Fruit fly (Drosophila melanogaster) whole organism, embryonic: ENCODE data around the gene vas.

Experiments used
- Asciz ChIP-seq: fragments of 200-800 bp; sonication (Bioruptor generic); optimal IDR thresholded peaks from 2 replicates; lab custom pipeline; 2017; ENCODE audit warnings: missing biosample characterization, mild to moderate bottlenecking, missing genetic modification characterization, missing genetic modification reagents
- Atf-2 ChIP-seq: fragments of 200-800 bp; sonication (Bioruptor generic); optimal IDR thresholded peaks from 2 replicates; lab custom pipeline; 2016; ENCODE audit warnings: missing biosample characterization, missing genetic modification characterization
- BEAF-32 ChIP-seq: fragments of 200-800 bp; sonication (Bioruptor generic); optimal IDR thresholded peaks from 3 replicates; lab custom pipeline; 2017; ENCODE audit warnings: missing biosample characterization, missing genetic modification characterization, mild to moderate bottlenecking, moderate library complexity, missing genetic modification reagents
- CG10209 ChIP-seq: fragments of 200-800 bp; sonication (Bioruptor generic); optimal IDR thresholded peaks from 3 replicates; lab custom pipeline; 2017; ENCODE audit warnings: missing biosample characterization, mild to moderate bottlenecking, missing genetic modification characterization, missing genetic modification reagents
- CG10267 ChIP-seq: fragments of 200-800 bp; sonication (Bioruptor generic); optimal IDR thresholded peaks from 2 replicates; lab custom pipeline; 2018; ENCODE audit warnings: missing biosample characterization, mild to moderate bottlenecking, missing genetic modification characterization, moderate library complexity
- CG11696 ChIP-seq: fragments of 200-800 bp; sonication (Bioruptor generic); IDR thresholded peaks from 2 replicates; pipeline ENCODE4 v1.3.6; 2022; ENCODE audit warnings: missing biosample characterization, missing genetic modification characterization
- CG12155 ChIP-seq: fragments of 200-800 bp; sonication (Bioruptor generic); optimal IDR thresholded peaks from 3 replicates; lab custom pipeline; 2016; ENCODE audit warnings: missing biosample characterization, missing genetic modification characterization
- CG13894 ChIP-seq: fragments of 200-800 bp; sonication (Bioruptor generic); optimal IDR thresholded peaks from 3 replicates; lab custom pipeline; 2018; ENCODE audit warnings: missing biosample characterization, mild to moderate bottlenecking, missing genetic modification characterization, moderate library complexity
- CG16863 ChIP-seq: fragments of 200-800 bp; sonication (Bioruptor generic); optimal IDR thresholded peaks from 3 replicates; lab custom pipeline; 2016; ENCODE audit warnings: missing biosample characterization, missing genetic modification characterization
- CG17568 ChIP-seq: fragments of 200-800 bp; sonication (Bioruptor generic); optimal IDR thresholded peaks from 2 replicates; lab custom pipeline; 2018; ENCODE audit warnings: missing biosample characterization, mild to moderate bottlenecking, missing genetic modification characterization, moderate library complexity
- CG18599 ChIP-seq: fragments of 200-800 bp; sonication (Bioruptor generic); optimal IDR thresholded peaks from 3 replicates; lab custom pipeline; 2017; ENCODE audit warnings: missing biosample characterization, missing genetic modification characterization, mild to moderate bottlenecking, moderate library complexity, missing genetic modification reagents
- CG2129 ChIP-seq: fragments of 200-800 bp; sonication (Bioruptor generic); IDR thresholded peaks from 2 replicates; pipeline ENCODE4 v1.3.6; 2022; ENCODE audit warnings: missing biosample characterization, missing genetic modification characterization; ENCODE audit not compliant: partially characterized antibody
- CG30020 ChIP-seq: fragments of 200-800 bp; optimal IDR thresholded peaks from 2 replicates; lab custom pipeline; 2019; ENCODE audit warnings: missing biosample characterization, mild to moderate bottlenecking, missing genetic modification characterization, moderate library complexity
- CG32767 ChIP-seq: fragments of 200-800 bp; sonication (Bioruptor generic); IDR thresholded peaks from 2 replicates; pipeline ENCODE4 v1.3.6; 2022; ENCODE audit warnings: missing biosample characterization, missing genetic modification characterization
- CG7372 ChIP-seq: fragments of 200-800 bp; sonication (Bioruptor generic); IDR thresholded peaks from 2 replicates; pipeline ENCODE4 v1.3.6; 2022; ENCODE audit warnings: missing biosample characterization, missing genetic modification characterization
- CG8290 ChIP-seq, 3 experiments: fragments of 200-800 bp; sonication (Bioruptor generic); optimal IDR thresholded peaks; 2 replicates each; lab custom pipeline; 2016 to 2019; ENCODE audit warnings: missing biosample characterization in 3 of 3, missing genetic modification characterization in 3 of 3, mild to moderate bottlenecking in 2 of 3, moderate library complexity in 1 of 3
- CG9932 ChIP-seq: fragments of 200-800 bp; sonication (Bioruptor generic); IDR thresholded peaks from 2 replicates; pipeline ENCODE4 v1.3.6; 2022; ENCODE audit warnings: missing biosample characterization, missing genetic modification characterization
- CoRest ChIP-seq: fragments of 200-800 bp; sonication (Bioruptor generic); optimal IDR thresholded peaks from 3 replicates; lab custom pipeline; 2018; ENCODE audit warnings: missing biosample characterization, mild to moderate bottlenecking, missing genetic modification characterization, moderate library complexity
- D ChIP-seq, 2 experiments: fragments of 200-800 bp in 1 of 2; fragments of >200 bp in 1 of 2; sonication (Bioruptor generic) in 1 of 2; optimal IDR thresholded peaks; 2 replicates in 1 of 2; 3 replicates in 1 of 2; lab custom pipeline; 2017; ENCODE audit warnings: mild to moderate bottlenecking in 1 of 2, missing biosample characterization in 1 of 2, missing genetic modification characterization in 1 of 2, missing genetic modification reagents in 1 of 2
- Dll ChIP-seq: fragments of 200-800 bp; sonication (Bioruptor generic); IDR thresholded peaks from 4 replicates; pipeline ENCODE4 v1.3.6; 2022; ENCODE audit warnings: missing biosample characterization, missing genetic modification characterization; ENCODE audit not compliant: partially characterized antibody
- Drgx ChIP-seq: fragments of 200-800 bp; sonication (Bioruptor generic); IDR thresholded peaks from 2 replicates; pipeline ENCODE4 v1.3.6; 2022; ENCODE audit warnings: missing biosample characterization, missing genetic modification characterization
- E2f2 ChIP-seq: fragments of 200-800 bp; sonication (Bioruptor generic); IDR thresholded peaks from 2 replicates; pipeline ENCODE4 v1.3.6; 2022; ENCODE audit warnings: missing biosample characterization, missing genetic modification characterization
- Elba2 ChIP-seq: fragments of 200-800 bp; sonication (Bioruptor generic); optimal IDR thresholded peaks from 3 replicates; lab custom pipeline; 2016; ENCODE audit warnings: missing biosample characterization, missing genetic modification characterization
- Ets65A ChIP-seq: fragments of 200-800 bp; sonication (Bioruptor generic); peaks from one replicate; lab custom pipeline; 2016; ENCODE audit warnings: missing biosample characterization, missing genetic modification characterization
- Hr51 ChIP-seq, 2 experiments: fragments of 200-800 bp; sonication (Bioruptor generic); optimal IDR thresholded peaks; 2 replicates in 1 of 2; 3 replicates in 1 of 2; lab custom pipeline; 2016 to 2018; ENCODE audit warnings: missing biosample characterization in 2 of 2, missing genetic modification characterization in 2 of 2, mild to moderate bottlenecking in 1 of 2, moderate library complexity in 1 of 2
- Hsf ChIP-seq: fragments of 200-800 bp; sonication (Bioruptor generic); optimal IDR thresholded peaks from 3 replicates; lab custom pipeline; 2016; ENCODE audit warnings: missing biosample characterization, missing genetic modification characterization
- MBD-R2 ChIP-seq: fragments of 200-800 bp; sonication (Bioruptor generic); IDR thresholded peaks from 2 replicates; pipeline ENCODE4 v1.3.6; 2022; ENCODE audit warnings: missing biosample characterization, missing genetic modification characterization
- Mad ChIP-seq: fragments of 200-800 bp; sonication (Bioruptor generic); optimal IDR thresholded peaks from 2 replicates; lab custom pipeline; 2016; ENCODE audit warnings: missing biosample characterization, missing genetic modification characterization
- Med ChIP-seq: fragments of 200-800 bp; sonication (Bioruptor generic); peaks from one replicate; lab custom pipeline; 2016; ENCODE audit warnings: missing biosample characterization, missing genetic modification characterization, mild to moderate bottlenecking, inconsistent platforms, moderate library complexity
- Opbp ChIP-seq: fragments of 200-800 bp; sonication (Bioruptor generic); IDR thresholded peaks from 3 replicates; pipeline ENCODE4 v1.3.6; 2022; ENCODE audit warnings: missing biosample characterization, missing genetic modification characterization; ENCODE audit not compliant: partially characterized antibody
- Vsx1 ChIP-seq: fragments of 200-800 bp; sonication (Bioruptor generic); optimal IDR thresholded peaks from 2 replicates; lab custom pipeline; 2017; ENCODE audit warnings: missing biosample characterization, mild to moderate bottlenecking, missing genetic modification characterization, missing genetic modification reagents
- ara ChIP-seq: fragments of 200-800 bp; sonication (Bioruptor generic); IDR thresholded peaks from 2 replicates; pipeline ENCODE4 v1.3.6; 2022; ENCODE audit warnings: missing biosample characterization, missing genetic modification characterization
- bab2 ChIP-seq: fragments of 200-800 bp; sonication (Bioruptor generic); optimal IDR thresholded peaks from 2 replicates; lab custom pipeline; 2016; ENCODE audit warnings: missing biosample characterization, missing genetic modification characterization
- dpn ChIP-seq, 2 experiments: fragments of 200-800 bp; sonication (Bioruptor generic); optimal IDR thresholded peaks; 3 replicates each; lab custom pipeline; 2016; ENCODE audit warnings: missing biosample characterization in 2 of 2, missing genetic modification characterization in 2 of 2
- gcm ChIP-seq: fragments of 200-800 bp; sonication (Bioruptor generic); optimal IDR thresholded peaks from 2 replicates; lab custom pipeline; 2019; ENCODE audit warnings: missing biosample characterization, mild to moderate bottlenecking, missing genetic modification characterization, moderate library complexity
- gem ChIP-seq: fragments of 200-800 bp; sonication (Bioruptor generic); optimal IDR thresholded peaks from 2 replicates; lab custom pipeline; 2019; ENCODE audit warnings: missing biosample characterization, mild to moderate bottlenecking, missing genetic modification characterization, moderate library complexity
- gro ChIP-seq: fragments of 200-800 bp; sonication (Bioruptor generic); optimal IDR thresholded peaks from 2 replicates; lab custom pipeline; 2016; ENCODE audit warnings: missing biosample characterization, missing genetic modification characterization
- maf-S ChIP-seq: fragments of 200-800 bp; sonication (Bioruptor generic); optimal IDR thresholded peaks from 2 replicates; lab custom pipeline; 2016; ENCODE audit warnings: missing biosample characterization, missing genetic modification characterization
- nmo ChIP-seq: fragments of 200-800 bp; sonication (Bioruptor generic); optimal IDR thresholded peaks from 2 replicates; lab custom pipeline; 2018; ENCODE audit warnings: missing biosample characterization, mild to moderate bottlenecking, missing genetic modification characterization, moderate library complexity
- nom ChIP-seq: fragments of 200-800 bp; sonication (Bioruptor generic); optimal IDR thresholded peaks from 2 replicates; lab custom pipeline; 2017; ENCODE audit warnings: missing biosample characterization, missing genetic modification characterization, mild to moderate bottlenecking, moderate library complexity, missing genetic modification reagents
- pb ChIP-seq: fragments of 200-800 bp; sonication (Bioruptor generic); optimal IDR thresholded peaks from 3 replicates; lab custom pipeline; 2016; ENCODE audit warnings: missing biosample characterization, missing genetic modification characterization
- pum ChIP-seq: fragments of 200-800 bp; sonication (Bioruptor generic); optimal IDR thresholded peaks from 2 replicates; lab custom pipeline; 2016; ENCODE audit warnings: missing biosample characterization, missing genetic modification characterization
- row ChIP-seq: fragments of 200-800 bp; sonication (Bioruptor generic); IDR thresholded peaks from 3 replicates; pipeline ENCODE4 v1.3.6; 2022; ENCODE audit warnings: missing biosample characterization, missing genetic modification characterization
- sd ChIP-seq: fragments of 200-800 bp; sonication (Bioruptor generic); optimal IDR thresholded peaks from 3 replicates; lab custom pipeline; 2018; ENCODE audit warnings: missing biosample characterization, mild to moderate bottlenecking, missing genetic modification characterization, moderate library complexity
- sim ChIP-seq: fragments of 200-800 bp; sonication (Bioruptor generic); IDR thresholded peaks from 2 replicates; pipeline ENCODE4 v1.3.6; 2022; ENCODE audit warnings: missing biosample characterization, missing genetic modification characterization
- tap ChIP-seq: fragments of 200-800 bp; optimal IDR thresholded peaks from 3 replicates; lab custom pipeline; 2019; ENCODE audit warnings: missing biosample characterization, mild to moderate bottlenecking, missing genetic modification characterization, moderate library complexity
- trh ChIP-seq: fragments of 200-800 bp; sonication (Bioruptor generic); optimal IDR thresholded peaks from 2 replicates; lab custom pipeline; 2016; ENCODE audit warnings: missing biosample characterization, missing genetic modification characterization
- tup ChIP-seq: fragments of 200-800 bp; sonication (Bioruptor generic); optimal IDR thresholded peaks from 2 replicates; lab custom pipeline; 2016; ENCODE audit warnings: missing biosample characterization, mild to moderate bottlenecking, missing genetic modification characterization, moderate library complexity
- wek ChIP-seq: fragments of 200-800 bp; sonication (Bioruptor generic); optimal IDR thresholded peaks from 3 replicates; lab custom pipeline; 2018; ENCODE audit warnings: missing biosample characterization, mild to moderate bottlenecking, missing genetic modification characterization, moderate library complexity

vas gene

dm6 chr2L:15060580-15061005, 863 bp upstream of the vas start, which contains the start of gene TfIIS (continued):
- TF ChIP-seq CG13894 (tag; lab: Kevin White, UChicago) (peak; percentile 45), Elba2 (peak; percentile 92), CG11696 (GFP tag; lab: Robert Waterston, UW) (no peak), sd (peak; percentile 31), Vsx1 (GFP tag; lab: Kevin White, UChicago) (peak; percentile 84), dpn (GFP tag; optimal IDR thresholded peaks at IDR 0.05; lab: Kevin White, UChicago) (peak in 1 of 2 experiments; percentile 22), pb (GFP tag; lab: Kevin White, UChicago) (no peak), nmo (GFP tag; lab: Kevin White, UChicago) (peak; percentile 56), MBD-R2 (GFP tag; lab: Robert Waterston, UW) (peak; percentile 74), Dll (GFP tag; lab: Robert Waterston, UW) (0 out of 4 replicates have a peak, but pooled peaks have one; percentile 13), tap (no peak), CG2129 (GFP tag; lab: Robert Waterston, UW) (no peak), CoRest (tag; lab: Kevin White, UChicago) (peak; percentile 55), CG8290 (GFP tag; optimal IDR thresholded peaks at IDR 0.05; lab: Kevin White, UChicago) (peak; percentile 94), CG8290 (tag; optimal IDR thresholded peaks at IDR 0.05; lab: Kevin White, UChicago) (peak; percentile 70 to 92), E2f2 (peak; percentile 83), sim (GFP tag; lab: Robert Waterston, UW) (0 out of 2 replicates have a peak, but pooled peaks have one; percentile 28), Mad (GFP tag; lab: Kevin White, UChicago) (peak; percentile 26), CG10209 (GFP tag; lab: Kevin White, UChicago) (no peak), nom (GFP tag; lab: Kevin White, UChicago) (peak; percentile 28), bab2 (GFP tag; lab: Kevin White, UChicago) (no peak), row (GFP tag; lab: Robert Waterston, UW) (peak; percentile 51), CG30020 (no peak), Med (GFP tag; lab: Kevin White, UChicago) (peak; percentile 85), CG17568 (GFP tag; lab: Kevin White, UChicago) (peak; percentile 97), Hr51 (GFP tag; optimal IDR thresholded peaks at IDR 0.05; lab: Kevin White, UChicago) (peak; percentile 37 to 45), CG16863 (no peak), tup (no peak), CG10267 (tag; lab: Kevin White, UChicago) (peak; percentile 30), CG12155 (GFP tag; lab: Kevin White, UChicago) (peak; percentile 69), Ets65A (peak; percentile 88), trh (no peak), maf-S (GFP tag; lab: Kevin White, UChicago) (no peak), Drgx (GFP tag; lab: Robert Waterston, UW) (0 out of 2 replicates have a peak, but pooled peaks have one; percentile 30), Hsf (GFP tag; lab: Kevin White, UChicago) (no peak), wek (GFP tag; lab: Kevin White, UChicago) (peak; percentile 27), gcm (GFP tag; lab: Kevin White, UChicago) (no peak), D (optimal IDR thresholded peaks at IDR 0.05; lab: Kevin White, UChicago) (no peak), D (GFP tag; optimal IDR thresholded peaks at IDR 0.05; lab: Kevin White, UChicago) (no peak), CG7372 (no peak), Opbp (GFP tag; lab: Robert Waterston, UW) (peak; percentile 62), gro (GFP tag; lab: Kevin White, UChicago) (peak; percentile 32), ara (no peak), Atf-2 (no peak), BEAF-32 (peak; percentile 69), Asciz (GFP tag; lab: Kevin White, UChicago) (no peak), CG32767 (GFP tag; lab: Robert Waterston, UW) (peak; percentile 66; the same call in 1 of the 2 replicates), CG9932 (GFP tag; lab: Robert Waterston, UW) (peak; percentile 50), pum (GFP tag; lab: Kevin White, UChicago) (no peak), CG18599 (GFP tag; lab: Kevin White, UChicago) (no peak), gem (tag; lab: Kevin White, UChicago) (peak; percentile 13)
